Fruit fly (Drosophila melanogaster) whole organism, wandering third instar larva: ENCODE measurements around the gene CG6621.

Source experiments
- Dfd ChIP-seq: fragments of >200 bp; optimal IDR thresholded peaks from 2 replicates; lab custom pipeline; 2017; ENCODE audit warnings: missing biosample characterization, missing genetic modification characterization
- Hr78 ChIP-seq: fragments of >200 bp; optimal IDR thresholded peaks from 2 replicates; lab custom pipeline; 2017; ENCODE audit warnings: missing biosample characterization, missing genetic modification characterization
- Myc ChIP-seq: fragments of >200 bp; optimal IDR thresholded peaks from 2 replicates; lab custom pipeline; 2017
- h ChIP-seq: fragments of 200-800 bp; sonication (Bioruptor generic); optimal IDR thresholded peaks from 3 replicates; lab custom pipeline; 2016; ENCODE audit warnings: missing biosample characterization, mild to moderate bottlenecking, missing genetic modification characterization
- pan ChIP-seq: fragments of >200 bp; optimal IDR thresholded peaks from 2 replicates; lab custom pipeline; 2017
- usp ChIP-seq: fragments of >200 bp; optimal IDR thresholded peaks from 2 replicates; lab custom pipeline; 2017; ENCODE audit warnings: missing biosample characterization, missing genetic modification characterization

DNA sequence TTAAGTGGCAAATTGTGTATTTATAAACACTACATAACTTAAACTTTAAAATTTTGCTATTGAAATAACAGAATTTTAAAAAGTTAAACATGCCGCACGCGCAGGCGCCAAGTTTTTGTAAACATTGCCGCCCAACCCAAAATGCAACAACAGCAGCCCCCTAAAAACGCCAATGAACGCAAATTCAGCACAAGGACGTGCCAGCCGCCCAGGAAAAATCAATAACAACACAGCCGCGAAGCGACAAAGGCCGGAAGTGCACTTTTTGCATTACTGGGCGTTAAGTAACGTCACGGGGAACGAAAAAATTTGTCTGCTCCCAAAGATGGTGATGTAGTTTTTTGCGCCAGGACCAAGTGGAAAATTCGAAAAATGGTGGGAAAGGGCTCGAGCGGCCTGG is 20.5 kb downstream of the CG6621 start, which contains the start of gene CG4596:
- TF ChIP-seq Dfd (GFP tag; lab: Kevin White, UChicago) (no peak), Myc (lab: Kevin White, UChicago) (no peak), h (no peak), usp (GFP tag; lab: Kevin White, UChicago) (no peak), pan (lab: Kevin White, UChicago) (no peak), Hr78 (no peak)
